Worm (Caenorhabditis elegans) whole organism, late embryonic: ENCODE data around the gene htp-1.

Experiments
- K02D7.2 ChIP-seq: sonication (generic microtip); optimal IDR thresholded peaks from 2 replicates; lab custom pipeline; 2017; ENCODE audit warnings: mild to moderate bottlenecking, missing genetic modification characterization, missing compliant biosample characterization
- ama-1 ChIP-seq: fragments of 150-350 bp; optimal IDR thresholded peaks from 2 replicates; lab custom pipeline; 2014
- ceh-31 ChIP-seq: sonication (generic microtip); optimal IDR thresholded peaks from 2 replicates; lab custom pipeline; 2016; ENCODE audit warnings: missing genetic modification characterization, missing compliant biosample characterization
- ceh-34 ChIP-seq: sonication (generic microtip); optimal IDR thresholded peaks from 2 replicates; lab custom pipeline; 2016; ENCODE audit warnings: mild to moderate bottlenecking, missing genetic modification characterization, missing compliant biosample characterization
- fkh-10 ChIP-seq: fragments of 150-350 bp; optimal IDR thresholded peaks from 2 replicates; lab custom pipeline; 2014; ENCODE audit warnings: missing biosample characterization, missing genetic modification reagents, missing genetic modification characterization
- sox-2 ChIP-seq: fragments of 200-800 bp; sonication (Bioruptor generic); IDR thresholded peaks from 2 replicates; pipeline ENCODE4 v1.3.6; 2022; ENCODE audit warnings: missing genetic modification reagents, missing genetic modification characterization, missing compliant biosample characterization

DNA sequence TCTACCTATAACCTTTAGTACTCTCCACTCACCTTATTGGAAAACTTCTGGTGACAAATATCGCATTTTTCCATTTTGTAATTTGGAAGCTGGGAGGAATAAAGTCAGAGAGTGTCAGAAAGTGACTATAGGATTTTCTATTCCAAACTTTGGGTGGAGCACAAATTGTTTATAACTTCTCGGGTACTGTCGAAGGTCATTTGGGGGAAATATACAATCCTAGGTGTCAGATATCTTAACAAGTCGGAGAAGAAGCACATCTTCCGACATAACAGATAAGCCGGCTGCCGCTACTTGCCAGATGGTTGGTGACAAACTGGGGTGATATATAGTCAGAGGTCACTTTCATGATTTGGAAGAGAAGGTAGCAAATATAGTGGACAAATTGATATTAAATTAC is 27.8 kb upstream of the htp-1 start, which contains the start of gene ehn-3:
- TF ChIP-seq ceh-34 (tag; lab: Kevin White, UChicago), result no peak
- no peak for TF ChIP-seq K02D7.2 (tag; lab: Kevin White, UChicago)
- no peak for TF ChIP-seq sox-2 (GFP tag; lab: Robert Waterston, UW)
- TF ChIP-seq ceh-31 (tag; lab: Kevin White, UChicago), result no peak
- no peak for TF ChIP-seq fkh-10 (GFP tag; lab: Kevin White, UChicago)
- TF ChIP-seq ama-1, result no peak
